Worm (Caenorhabditis elegans) whole organism, early embryonic: ENCODE results near the gene C54D10.5.

ENCODE experiments used
- B0310.2 ChIP-seq: sonication (generic microtip); optimal IDR thresholded peaks from 2 replicates; lab custom pipeline; 2016; ENCODE audit warnings: mild to moderate bottlenecking, missing genetic modification characterization, missing compliant biosample characterization
- F13C5.2 ChIP-seq: sonication (generic microtip); optimal IDR thresholded peaks from 2 replicates; lab custom pipeline; 2017; ENCODE audit warnings: mild to moderate bottlenecking, missing genetic modification characterization, inconsistent platforms, missing compliant biosample characterization
- aly-1 ChIP-seq: sonication (generic microtip); optimal IDR thresholded peaks from 2 replicates; lab custom pipeline; 2016; ENCODE audit warnings: missing genetic modification characterization, missing compliant biosample characterization
- ama-1 ChIP-seq: fragments of 150-350 bp; optimal IDR thresholded peaks from 2 replicates; lab custom pipeline; 2014
- ceh-13 ChIP-seq: fragments of 200-800 bp; sonication (Bioruptor generic); optimal IDR thresholded peaks from 2 replicates; lab custom pipeline; 2018; ENCODE audit warnings: mild to moderate bottlenecking, missing genetic modification characterization, missing compliant biosample characterization
- ceh-36 ChIP-seq: sonication (generic microtip); optimal IDR thresholded peaks from 2 replicates; lab custom pipeline; 2016; ENCODE audit warnings: missing genetic modification characterization, inconsistent platforms, missing compliant biosample characterization
- ets-7 ChIP-seq: sonication (generic microtip); optimal IDR thresholded peaks from 2 replicates; lab custom pipeline; 2016; ENCODE audit warnings: missing genotype, missing genetic modification characterization, missing compliant biosample characterization
- flt-1 ChIP-seq: fragments of 200-800 bp; sonication (Bioruptor generic); IDR thresholded peaks from 2 replicates; pipeline ENCODE4 v1.3.6; 2022; ENCODE audit warnings: missing genetic modification characterization, missing compliant biosample characterization
- hmbx-1 ChIP-seq: sonication (generic microtip); optimal IDR thresholded peaks from 2 replicates; lab custom pipeline; 2016; ENCODE audit warnings: mild to moderate bottlenecking, missing genetic modification characterization, missing compliant biosample characterization
- hmg-4 ChIP-seq: fragments of 200-800 bp; sonication (Bioruptor generic); optimal IDR thresholded peaks from 2 replicates; lab custom pipeline; 2018; ENCODE audit warnings: mild to moderate bottlenecking, missing genetic modification characterization, missing compliant biosample characterization
- hnd-1 ChIP-seq: sonication (generic microtip); optimal IDR thresholded peaks from 2 replicates; lab custom pipeline; 2016; ENCODE audit warnings: missing genetic modification characterization, missing compliant biosample characterization
- pes-1 ChIP-seq: fragments of 200-800 bp; sonication (Bioruptor generic); IDR thresholded peaks from 2 replicates; pipeline ENCODE4 v1.3.6; 2022; ENCODE audit warnings: missing genetic modification reagents, missing genetic modification characterization, missing compliant biosample characterization
- scrt-1 ChIP-seq: fragments of 200-800 bp; sonication (Bioruptor generic); IDR thresholded peaks from 2 replicates; pipeline ENCODE4 v1.3.6; 2022; ENCODE audit warnings: missing genetic modification characterization, missing compliant biosample characterization
- sea-1 ChIP-seq: fragments of 200-800 bp; sonication (Bioruptor generic); conservative IDR thresholded peaks from 2 replicates; pipeline ENCODE4 v1.3.6; 2022; ENCODE audit warnings: missing genetic modification characterization, missing compliant biosample characterization
- tbx-11 ChIP-seq: fragments of 200-800 bp; sonication (Bioruptor generic); IDR thresholded peaks from 2 replicates; pipeline ENCODE4 v1.3.6; 2022; ENCODE audit warnings: missing genetic modification characterization, missing compliant biosample characterization
- tbx-37 ChIP-seq: fragments of 200-800 bp; sonication (Bioruptor generic); conservative IDR thresholded peaks from 2 replicates; pipeline ENCODE4 v1.3.6; 2022; ENCODE audit warnings: missing genetic modification reagents, missing genetic modification characterization, missing compliant biosample characterization
- tra-4 ChIP-seq: sonication (generic microtip); optimal IDR thresholded peaks from 2 replicates; lab custom pipeline; 2017; ENCODE audit warnings: missing genetic modification characterization, missing compliant biosample characterization

C54D10.5 gene

ce11 chrV:12411909-12412308 lies 17.2 kb upstream of the C54D10.5 start, which contains the start of gene cdr-7:
Gene cdr-7, minus strand, starts transcription at chrV:12412113.
- TF ChIP-seq sea-1 (GFP tag; lab: Robert Waterston, UW), result no peak
- no peak for TF ChIP-seq hmg-4 (GFP tag; lab: Kevin White, UChicago)
- TF ChIP-seq scrt-1 (GFP tag; lab: Robert Waterston, UW), result no peak
- TF ChIP-seq flt-1 (GFP tag; lab: Robert Waterston, UW), result no peak
- TF ChIP-seq ets-7 (tag; lab: Kevin White, UChicago), result no peak
- TF ChIP-seq aly-1 (tag; lab: Kevin White, UChicago), result no peak
- TF ChIP-seq tbx-37 (GFP tag; lab: Robert Waterston, UW), result no peak
- no peak for TF ChIP-seq tbx-11 (GFP tag; lab: Robert Waterston, UW)
- TF ChIP-seq pes-1, result no peak
- TF ChIP-seq ceh-36 (tag; lab: Kevin White, UChicago), result no peak
- no peak for TF ChIP-seq tra-4 (tag; lab: Kevin White, UChicago)

DNA sequence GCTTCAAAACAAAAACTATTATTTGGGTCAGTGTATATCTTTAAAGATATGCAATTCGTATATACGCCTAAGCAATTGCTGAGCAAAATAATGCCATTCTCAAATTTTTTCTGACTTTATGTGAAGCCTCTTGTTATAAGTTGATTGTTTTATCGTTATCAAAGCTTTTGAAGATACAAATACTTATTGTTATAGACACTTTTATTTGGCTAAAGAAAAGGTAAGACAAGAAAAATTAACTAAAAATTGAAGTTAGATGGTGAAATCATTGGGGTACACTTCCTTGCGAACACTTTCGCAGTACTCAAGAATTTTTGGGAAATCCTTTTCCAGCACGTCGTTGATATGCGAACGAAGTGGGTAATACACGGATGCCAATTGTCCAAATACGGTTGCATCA lies 16.8 kb upstream of the C54D10.5 start:
- no peak for TF ChIP-seq ceh-36 (tag; lab: Kevin White, UChicago)
- no peak for TF ChIP-seq tbx-37 (GFP tag; lab: Robert Waterston, UW)
- TF ChIP-seq ceh-13 (GFP tag; lab: Kevin White, UChicago), result no peak
- TF ChIP-seq hmg-4 (GFP tag; lab: Kevin White, UChicago), result no peak
- TF ChIP-seq scrt-1 (GFP tag; lab: Robert Waterston, UW), result no peak
- no peak for TF ChIP-seq B0310.2 (tag; lab: Kevin White, UChicago)
- no peak for TF ChIP-seq ama-1 (lab: Kevin White, UChicago)
- TF ChIP-seq ets-7 (tag; lab: Kevin White, UChicago), result no peak
- TF ChIP-seq F13C5.2, result no peak
- no peak for TF ChIP-seq aly-1 (tag; lab: Kevin White, UChicago)
- no peak for TF ChIP-seq pes-1
- TF ChIP-seq sea-1 (GFP tag; lab: Robert Waterston, UW), result no peak
- TF ChIP-seq hnd-1 (tag; lab: Kevin White, UChicago), result no peak
- TF ChIP-seq tbx-11 (GFP tag; lab: Robert Waterston, UW), result no peak
- TF ChIP-seq flt-1 (GFP tag; lab: Robert Waterston, UW), result no peak
- TF ChIP-seq hmbx-1, result no peak

DNA sequence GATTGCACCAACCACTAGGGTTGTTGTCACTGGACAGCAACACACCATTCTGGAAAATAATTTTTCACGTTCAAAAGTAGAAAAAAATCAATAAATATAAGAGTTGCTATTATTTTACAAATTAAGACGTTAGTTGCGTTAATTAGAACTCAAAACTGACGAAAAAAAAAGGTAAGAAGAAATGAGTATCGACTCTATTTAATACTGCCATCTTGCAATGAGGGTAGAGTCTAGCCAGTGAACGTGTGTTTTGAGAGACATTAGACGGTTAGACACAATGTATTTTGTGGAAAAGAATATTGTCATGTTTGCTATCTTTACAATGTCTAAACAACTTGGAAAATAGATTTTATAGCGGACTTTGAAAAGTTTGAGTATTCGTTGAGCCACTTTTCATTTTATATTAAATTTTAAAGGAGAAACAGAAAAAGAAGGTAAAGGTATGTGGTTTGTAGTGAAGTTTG lies 15.5 kb upstream of the C54D10.5 start, which contains the start of gene cdr-6:
TSS of gene cdr-6 (minus strand) at position 51 of the 464 bp plus-strand sequence.
- TF ChIP-seq ets-7 (tag; lab: Kevin White, UChicago) (no peak), ama-1 (lab: Kevin White, UChicago) (no peak), hmbx-1 (no peak), hnd-1 (tag; lab: Kevin White, UChicago) (no peak), tra-4 (tag; lab: Kevin White, UChicago) (no peak), tbx-11 (GFP tag; lab: Robert Waterston, UW) (no peak), ceh-13 (GFP tag; lab: Kevin White, UChicago) (no peak), B0310.2 (tag; lab: Kevin White, UChicago) (no peak), flt-1 (GFP tag; lab: Robert Waterston, UW) (no peak), aly-1 (tag; lab: Kevin White, UChicago) (no peak), F13C5.2 (no peak), scrt-1 (GFP tag; lab: Robert Waterston, UW) (no peak), pes-1 (no peak), hmg-4 (GFP tag; lab: Kevin White, UChicago) (no peak), tbx-37 (GFP tag; lab: Robert Waterston, UW) (no peak), ceh-36 (tag; lab: Kevin White, UChicago) (no peak)

DNA sequence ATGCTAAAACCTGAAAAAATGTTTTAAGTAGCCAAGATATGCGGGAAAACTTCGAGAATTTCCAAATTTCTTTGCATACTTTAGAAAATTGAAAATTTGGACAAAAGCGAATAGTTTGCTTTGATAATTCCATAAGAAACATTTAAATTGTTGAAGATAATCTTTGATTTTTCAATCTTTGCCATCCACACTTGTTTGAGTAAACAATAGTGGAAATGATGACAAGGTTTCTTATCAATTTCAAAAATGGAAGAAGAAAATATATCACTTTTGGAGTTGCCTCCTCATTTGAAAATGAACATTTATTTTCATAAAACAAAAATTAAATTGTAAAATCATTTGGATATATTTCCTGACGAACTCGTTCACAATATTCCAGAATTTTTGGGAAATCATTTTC lies 14.8 kb upstream of the C54D10.5 start:
- TF ChIP-seq scrt-1 (GFP tag; lab: Robert Waterston, UW), result no peak
- TF ChIP-seq ets-7 (tag; lab: Kevin White, UChicago), result no peak
- TF ChIP-seq pes-1, result no peak

DNA sequence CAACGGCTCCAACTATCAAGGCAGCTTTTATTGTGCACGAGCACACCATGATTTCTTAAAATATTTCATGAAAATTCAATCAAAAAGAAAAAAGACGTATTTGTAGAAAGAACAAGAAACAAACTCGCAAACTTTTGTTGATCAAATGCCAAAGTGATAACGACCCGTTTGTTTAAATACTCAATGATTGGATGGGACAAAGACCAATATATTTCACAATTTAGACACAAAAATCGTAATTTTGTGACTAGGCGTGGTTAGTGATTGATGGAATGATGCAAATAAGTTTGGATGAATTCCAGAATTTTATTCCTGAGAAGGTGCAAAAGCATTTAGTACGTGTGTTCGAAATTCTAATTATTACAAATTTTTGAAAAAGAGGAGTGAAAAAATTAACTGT lies 13.5 kb upstream of the C54D10.5 start, which contains the start of gene cdr-2:
TSS of gene cdr-2 (minus strand) at position 54 of the 400 bp plus-strand sequence.
- TF ChIP-seq ets-7 (tag; lab: Kevin White, UChicago) (no peak), F13C5.2 (no peak)

- TF ChIP-seq tbx-11 (GFP tag; lab: Robert Waterston, UW), result no peak
- TF ChIP-seq sea-1 (GFP tag; lab: Robert Waterston, UW), result no peak
- TF ChIP-seq tbx-37 (GFP tag; lab: Robert Waterston, UW), result no peak
- no peak for TF ChIP-seq aly-1 (tag; lab: Kevin White, UChicago)
- no peak for TF ChIP-seq scrt-1 (GFP tag; lab: Robert Waterston, UW)
- TF ChIP-seq B0310.2 (tag; lab: Kevin White, UChicago), result no peak
- no peak for TF ChIP-seq tra-4 (tag; lab: Kevin White, UChicago)
- no peak for TF ChIP-seq F13C5.2
- no peak for TF ChIP-seq hmg-4 (GFP tag; lab: Kevin White, UChicago)
- TF ChIP-seq pes-1, result no peak
- no peak for TF ChIP-seq hmbx-1
- no peak for TF ChIP-seq ets-7 (tag; lab: Kevin White, UChicago)
- TF ChIP-seq ama-1 (lab: Kevin White, UChicago), result no peak
- TF ChIP-seq ceh-13 (GFP tag; lab: Kevin White, UChicago), result no peak
- TF ChIP-seq hnd-1 (tag; lab: Kevin White, UChicago), result no peak
These were observed 11.9 kb upstream of the C54D10.5 start, which contains the start of gene cdr-3 for ce11 chrV:12417277-12417676. Gene cdr-3, minus strand, starts transcription at chrV:12417377.

DNA sequence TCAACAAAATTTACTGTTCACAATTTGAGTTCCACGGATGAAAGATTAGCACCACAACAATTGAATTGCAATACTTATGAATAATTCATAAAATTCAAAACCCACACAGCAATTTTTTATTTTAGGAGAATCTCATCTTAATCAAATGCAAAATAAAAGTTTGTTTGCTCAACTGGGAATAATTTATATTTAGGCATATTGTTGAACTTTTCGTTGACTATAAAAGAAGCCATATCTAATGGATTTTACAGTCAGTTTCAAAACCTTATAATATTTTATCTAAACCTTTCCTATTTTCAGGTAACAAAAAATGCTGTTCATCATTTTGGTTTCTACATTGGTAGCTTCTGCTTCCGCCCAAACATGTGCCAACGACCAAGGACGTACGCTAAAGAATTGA lies 10.8 kb upstream of the C54D10.5 start, which contains the start of gene C54D10.3:
TSS of gene C54D10.3 (plus strand) at position 301 of the 400 bp plus-strand sequence.
- TF ChIP-seq hnd-1 (tag; lab: Kevin White, UChicago) (no peak), tbx-11 (GFP tag; lab: Robert Waterston, UW) (no peak), ceh-36 (tag; lab: Kevin White, UChicago) (no peak), F13C5.2 (no peak), ceh-13 (GFP tag; lab: Kevin White, UChicago) (no peak), tbx-37 (GFP tag; lab: Robert Waterston, UW) (no peak), scrt-1 (GFP tag; lab: Robert Waterston, UW) (no peak), ets-7 (tag; lab: Kevin White, UChicago) (no peak), ama-1 (lab: Kevin White, UChicago) (no peak), B0310.2 (tag; lab: Kevin White, UChicago) (no peak), hmg-4 (GFP tag; lab: Kevin White, UChicago) (no peak), aly-1 (tag; lab: Kevin White, UChicago) (no peak), pes-1 (no peak), flt-1 (GFP tag; lab: Robert Waterston, UW) (no peak), hmbx-1 (no peak), sea-1 (GFP tag; lab: Robert Waterston, UW) (no peak)
